Worm (Caenorhabditis elegans): Measurements from ENCODE around the gene irld-38.

ce11 chrV:3021306-3021705 lies 10.9 kb downstream of the irld-38 start, which contains the start of gene irld-12:
- TF ChIP-seq pqm-1 (tag; optimal IDR thresholded peaks at IDR 0.05) (no peak), nhr-77 (tag; optimal IDR thresholded peaks at IDR 0.05) (no peak), zag-1 (tag; optimal IDR thresholded peaks at IDR 0.05) (no peak)

Measured in whole organism, L3 larva.